Worm (Caenorhabditis elegans) whole organism, L4/young adult: ENCODE measurements around the gene C15B12.8.

ENCODE experiments used
- W03F9.2 ChIP-seq: fragments of 150-350 bp; optimal IDR thresholded peaks from 2 replicates; lab custom pipeline; 2014; ENCODE audit warnings: missing biosample characterization, missing genetic modification characterization
- dao-5 ChIP-seq: sonication (generic microtip); optimal IDR thresholded peaks from 2 replicates; lab custom pipeline; 2016; ENCODE audit warnings: missing genotype, missing genetic modification characterization, moderate library complexity, missing compliant biosample characterization
- him-1 ChIP-seq: sonication (generic microtip); optimal IDR thresholded peaks from 2 replicates; lab custom pipeline; 2016; ENCODE audit warnings: missing genotype, missing genetic modification reagents, missing genetic modification characterization, missing compliant biosample characterization

DNA sequence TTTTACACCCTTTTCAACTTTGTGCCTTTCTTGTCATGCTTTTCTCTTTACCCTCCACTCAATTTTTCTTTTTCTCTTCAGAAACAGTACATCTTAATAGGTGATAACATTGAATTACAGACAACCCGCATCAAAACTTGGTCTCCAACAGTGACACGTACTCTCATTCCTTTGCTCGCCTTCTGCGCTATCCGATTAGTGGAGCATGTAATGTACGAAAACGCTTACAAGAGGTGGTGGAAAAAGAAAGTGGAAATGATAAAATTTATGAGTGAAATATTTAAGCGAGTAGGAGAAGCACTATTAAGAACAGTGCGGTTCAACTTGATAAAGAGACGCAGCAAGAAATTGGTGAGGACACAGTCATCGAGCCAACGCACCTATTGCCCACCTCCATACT, 17.5 kb upstream of the C15B12.8 start, which contains the start of gene pept-1:
- TF ChIP-seq dao-5 (tag; lab: Kevin White, UChicago) = no peak
- no peak for TF ChIP-seq W03F9.2
- TF ChIP-seq him-1 = no peak
